Fruit fly (Drosophila melanogaster) whole organism, wandering third instar larva: ENCODE measurements around the gene zld.

ENCODE experiments used
- Abd-B ChIP-seq: fragments of >200 bp; optimal IDR thresholded peaks from 2 replicates; lab custom pipeline; 2017; ENCODE audit warnings: missing biosample characterization, missing genetic modification characterization
- CG32264 ChIP-seq: fragments of 200-800 bp; sonication (Bioruptor generic); optimal IDR thresholded peaks from 2 replicates; lab custom pipeline; 2016; ENCODE audit warnings: missing biosample characterization, missing genetic modification characterization
- CG9705 ChIP-seq: fragments of 200-800 bp; sonication (Bioruptor generic); optimal IDR thresholded peaks from 2 replicates; lab custom pipeline; 2018; ENCODE audit warnings: missing biosample characterization, mild to moderate bottlenecking, missing genetic modification characterization
- CrebA ChIP-seq: fragments of 200-800 bp; sonication (Bioruptor generic); optimal IDR thresholded peaks from 2 replicates; lab custom pipeline; 2016; ENCODE audit warnings: missing biosample characterization, mild to moderate bottlenecking, missing genetic modification characterization, borderline replicate concordance
- Dfd ChIP-seq: fragments of >200 bp; optimal IDR thresholded peaks from 2 replicates; lab custom pipeline; 2017; ENCODE audit warnings: missing biosample characterization, missing genetic modification characterization
- Dif ChIP-seq: fragments of 200-275, 200-300 bp; sonication (Bioruptor generic); optimal IDR thresholded peaks from 2 replicates; lab custom pipeline; 2018; ENCODE audit warnings: missing biosample characterization, missing genetic modification characterization; ENCODE audit not compliant: partially characterized antibody
- GATAd ChIP-seq: sonication (Bioruptor generic); optimal IDR thresholded peaks from 2 replicates; lab custom pipeline; 2016; ENCODE audit warnings: missing biosample characterization, missing genetic modification characterization
- HLH106 ChIP-seq: fragments of 200-800 bp; optimal IDR thresholded peaks from 3 replicates; lab custom pipeline; 2019; ENCODE audit warnings: missing biosample characterization, mild to moderate bottlenecking, missing genetic modification characterization, moderate library complexity
- Hr83 ChIP-seq: fragments of 200-300 bp; sonication (Bioruptor generic); optimal IDR thresholded peaks from 2 replicates; lab custom pipeline; 2016; ENCODE audit warnings: missing biosample characterization, mild to moderate bottlenecking, missing genetic modification characterization, moderate library complexity; ENCODE audit not compliant: poor library complexity, severe bottlenecking
- Jra ChIP-seq: sonication (Bioruptor generic); optimal IDR thresholded peaks from 2 replicates; lab custom pipeline; 2016; ENCODE audit warnings: missing biosample characterization, missing genetic modification characterization
- Mio ChIP-seq: sonication (Bioruptor generic); optimal IDR thresholded peaks from 2 replicates; lab custom pipeline; 2016; ENCODE audit warnings: missing biosample characterization, missing genetic modification characterization
- Myc ChIP-seq: fragments of >200 bp; optimal IDR thresholded peaks from 2 replicates; lab custom pipeline; 2017
- N ChIP-seq: fragments of >200 bp; optimal IDR thresholded peaks from 2 replicates; lab custom pipeline; 2018; ENCODE audit warnings: missing biosample characterization, missing external identifiers, missing genetic modification characterization
- OdsH ChIP-seq: fragments of 200-800 bp; sonication (Bioruptor generic); optimal IDR thresholded peaks from 2 replicates; lab custom pipeline; 2016; ENCODE audit warnings: missing biosample characterization, mild to moderate bottlenecking, missing genetic modification characterization
- Sp1 ChIP-seq: fragments of 200-800 bp; sonication (Bioruptor generic); optimal IDR thresholded peaks from 3 replicates; lab custom pipeline; 2019; ENCODE audit warnings: missing biosample characterization, mild to moderate bottlenecking, missing genetic modification characterization, moderate library complexity
- Vsx2 ChIP-seq: fragments of 200-300, 225-300 bp; sonication (Bioruptor generic); optimal IDR thresholded peaks from 2 replicates; lab custom pipeline; 2018; ENCODE audit warnings: missing biosample characterization, missing genetic modification characterization; ENCODE audit not compliant: partially characterized antibody
- br ChIP-seq: fragments of 200-800 bp; sonication (Bioruptor generic); optimal IDR thresholded peaks from 2 replicates; lab custom pipeline; 2016; ENCODE audit warnings: missing biosample characterization, missing genetic modification characterization
- brk ChIP-seq: fragments of 200-800 bp; sonication (Bioruptor generic); optimal IDR thresholded peaks from 2 replicates; lab custom pipeline; 2016; ENCODE audit warnings: missing biosample characterization, mild to moderate bottlenecking, missing genetic modification characterization
- dl ChIP-seq, 2 experiments: fragments of 175-275, 200-275 bp in 1 of 2; fragments of 200-275 bp in 1 of 2; sonication (Bioruptor generic); optimal IDR thresholded peaks; lab custom pipeline; 2018; ENCODE audit warnings: mild to moderate bottlenecking in 2 of 2, missing biosample characterization in 2 of 2, missing genetic modification characterization in 2 of 2, moderate library complexity in 2 of 2; ENCODE audit not compliant: partially characterized antibody in 2 of 2, insufficient read depth in 1 of 2
- dmrt93B ChIP-seq: fragments of 200-800 bp; sonication (Bioruptor generic); optimal IDR thresholded peaks from 2 replicates; lab custom pipeline; 2018; ENCODE audit warnings: missing biosample characterization, mild to moderate bottlenecking, missing genetic modification characterization
- dsf ChIP-seq: sonication (Bioruptor generic); optimal IDR thresholded peaks from 2 replicates; lab custom pipeline; 2016; ENCODE audit warnings: missing biosample characterization, missing genetic modification characterization, borderline replicate concordance
- ey ChIP-seq: fragments of 200-800 bp; sonication (Bioruptor generic); optimal IDR thresholded peaks from 2 replicates; lab custom pipeline; 2016; ENCODE audit warnings: missing biosample characterization, missing genetic modification characterization
- foxo ChIP-seq, 2 experiments: fragments of 200-800 bp; sonication (Bioruptor generic); optimal IDR thresholded peaks; 2 replicates in 1 of 2; 3 replicates in 1 of 2; lab custom pipeline; 2016 to 2017; ENCODE audit warnings: missing biosample characterization in 2 of 2, missing genetic modification characterization in 2 of 2
- fru ChIP-seq: fragments of 200-800 bp; sonication (Bioruptor generic); optimal IDR thresholded peaks from 3 replicates; lab custom pipeline; 2016; ENCODE audit warnings: missing biosample characterization, mild to moderate bottlenecking, missing genetic modification characterization
- lola ChIP-seq: fragments of >200 bp; optimal IDR thresholded peaks from 2 replicates; lab custom pipeline; 2017; ENCODE audit warnings: missing biosample characterization, missing genetic modification characterization
- psq ChIP-seq: fragments of 200-800 bp; sonication (Bioruptor generic); optimal IDR thresholded peaks from 3 replicates; lab custom pipeline; 2017; ENCODE audit warnings: missing biosample characterization, mild to moderate bottlenecking, missing genetic modification characterization, moderate library complexity
- rgr ChIP-seq: fragments of 200-800 bp; sonication (Bioruptor generic); optimal IDR thresholded peaks from 3 replicates; lab custom pipeline; 2016; ENCODE audit warnings: missing biosample characterization, mild to moderate bottlenecking, missing genetic modification characterization
- sage ChIP-seq: fragments of 200-800 bp; sonication (Bioruptor generic); optimal IDR thresholded peaks from 2 replicates; lab custom pipeline; 2016; ENCODE audit warnings: missing biosample characterization, mild to moderate bottlenecking, missing genetic modification characterization
- sv ChIP-seq: fragments of 200-800 bp; sonication (Bioruptor generic); optimal IDR thresholded peaks from 3 replicates; lab custom pipeline; 2016; ENCODE audit warnings: missing biosample characterization, missing genetic modification characterization
- tai ChIP-seq: sonication (Bioruptor generic); optimal IDR thresholded peaks from 2 replicates; lab custom pipeline; 2016; ENCODE audit warnings: missing biosample characterization, missing genetic modification characterization
- usp ChIP-seq: fragments of >200 bp; optimal IDR thresholded peaks from 2 replicates; lab custom pipeline; 2017; ENCODE audit warnings: missing biosample characterization, missing genetic modification characterization
- woc ChIP-seq: sonication (Bioruptor generic); optimal IDR thresholded peaks from 2 replicates; lab custom pipeline; 2016; ENCODE audit warnings: missing biosample characterization, mild to moderate bottlenecking, missing genetic modification characterization

zld gene

DNA sequence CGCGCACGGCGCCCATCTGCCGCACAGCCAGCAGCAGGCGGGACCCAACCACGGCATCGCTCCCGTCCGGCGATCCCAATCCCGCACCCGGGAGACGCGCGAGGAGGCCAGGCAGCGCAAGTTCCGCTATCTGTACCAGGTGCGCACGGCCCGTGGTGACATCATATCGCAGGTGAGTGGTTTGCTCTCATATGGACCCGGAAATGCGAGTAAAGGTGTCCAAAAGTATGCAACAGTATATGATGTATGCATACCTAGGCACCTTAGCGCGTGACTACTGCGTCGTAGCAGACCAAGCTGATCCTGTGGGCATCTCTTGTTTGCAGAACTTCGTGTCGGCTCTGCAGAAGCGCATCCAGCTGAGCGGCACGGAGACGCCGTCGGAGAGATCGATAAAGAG is 45.5 kb downstream of the zld start:
- TF ChIP-seq Myc (lab: Kevin White, UChicago) = no peak
- no peak for TF ChIP-seq Mio
- TF ChIP-seq dmrt93B (GFP tag; lab: Kevin White, UChicago) = no peak

DNA sequence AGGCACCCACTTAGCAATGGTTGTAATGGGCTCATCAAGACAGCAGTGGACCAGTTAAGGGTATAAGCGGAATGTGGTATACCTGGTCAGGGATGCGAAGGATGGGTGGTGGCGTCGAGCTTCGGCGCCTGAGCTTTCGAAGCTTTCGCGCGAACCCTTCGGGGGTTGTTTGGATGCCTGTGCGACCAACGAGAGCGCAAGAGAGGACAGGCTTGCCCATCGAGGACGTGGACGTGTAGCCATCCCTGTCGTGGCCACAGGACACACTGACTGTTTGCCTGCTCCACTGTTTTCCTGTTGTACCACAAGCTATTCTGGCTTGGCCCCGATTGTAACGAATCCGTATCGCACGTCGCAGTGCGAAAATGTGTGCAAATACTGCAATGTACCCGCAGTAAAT is 48.1 kb downstream of the zld start, which contains the start of gene CG14234:
TSS of gene CG14234 (plus strand) at position 301 of the 400 bp plus-strand sequence.
- TF ChIP-seq sv (GFP tag; lab: Kevin White, UChicago) (no peak), dsf (GFP tag; lab: Kevin White, UChicago) (no peak), sage (GFP tag; lab: Kevin White, UChicago) (no peak), Abd-B (GFP tag; lab: Kevin White, UChicago) (no peak), Hr83 (GFP tag; lab: Kevin White, UChicago) (no peak), rgr (GFP tag; lab: Kevin White, UChicago) (no peak), Jra (no peak)
- TF ChIP-seq, all 38 proteins: peak for 0

dm6 chrX:19730844-19731243 is 52.5 kb downstream of the zld start, which contains the start of gene AP-1-2beta:
Gene AP-1-2beta (plus strand): TSS chrX:19731004.
- TF ChIP-seq tai (GFP tag; lab: Kevin White, UChicago) = no peak
- no peak for TF ChIP-seq N (GFP tag; lab: Kevin White, UChicago)
- no peak for TF ChIP-seq sage (GFP tag; lab: Kevin White, UChicago)
- TF ChIP-seq dmrt93B (GFP tag; lab: Kevin White, UChicago) = no peak
- TF ChIP-seq woc = no peak
- TF ChIP-seq dl (GFP tag; optimal IDR thresholded peaks at IDR 0.05; lab: Kevin White, UChicago; ENCODE audit: insufficient read depth in 1 of 2, partially characterized antibody in 2 of 2) = no peak
- TF ChIP-seq br (GFP tag; lab: Kevin White, UChicago) = no peak
- TF ChIP-seq Vsx2 (GFP tag; lab: Kevin White, UChicago) = no peak
- no peak for TF ChIP-seq psq (GFP tag; lab: Kevin White, UChicago)
- TF ChIP-seq OdsH (GFP tag; lab: Kevin White, UChicago) = no peak
- TF ChIP-seq CrebA (GFP tag; lab: Kevin White, UChicago) = no peak
- TF ChIP-seq usp (GFP tag; lab: Kevin White, UChicago) = no peak
- TF ChIP-seq foxo (GFP tag; optimal IDR thresholded peaks at IDR 0.05; lab: Kevin White, UChicago) = no peak
- no peak for TF ChIP-seq rgr (GFP tag; lab: Kevin White, UChicago)
- no peak for TF ChIP-seq Dfd (GFP tag; lab: Kevin White, UChicago)
- no peak for TF ChIP-seq Jra
- TF ChIP-seq brk (GFP tag; lab: Kevin White, UChicago) = no peak
- TF ChIP-seq CG9705 (GFP tag; lab: Kevin White, UChicago) = no peak
- TF ChIP-seq ey (GFP tag; lab: Kevin White, UChicago) = no peak
- TF ChIP-seq dsf (GFP tag; lab: Kevin White, UChicago) = no peak

- no peak for TF ChIP-seq CG32264 (GFP tag; lab: Kevin White, UChicago)
- no peak for TF ChIP-seq br (GFP tag; lab: Kevin White, UChicago)
- TF ChIP-seq brk (GFP tag; lab: Kevin White, UChicago) = no peak
- TF ChIP-seq tai (GFP tag; lab: Kevin White, UChicago) = no peak
- no peak for TF ChIP-seq lola (GFP tag; lab: Kevin White, UChicago)
- no peak for TF ChIP-seq psq (GFP tag; lab: Kevin White, UChicago)
- TF ChIP-seq Myc (lab: Kevin White, UChicago) = no peak
- TF ChIP-seq dl (GFP tag; optimal IDR thresholded peaks at IDR 0.05; lab: Kevin White, UChicago; ENCODE audit: insufficient read depth in 1 of 2, partially characterized antibody in 2 of 2) = no peak
- no peak for TF ChIP-seq woc
- TF ChIP-seq GATAd (GFP tag; lab: Kevin White, UChicago) = no peak
- TF ChIP-seq HLH106 (tag; lab: Kevin White, UChicago) = no peak
- no peak for TF ChIP-seq fru
- TF ChIP-seq Sp1 (GFP tag; lab: Kevin White, UChicago) = no peak
- no peak for TF ChIP-seq Hr83 (GFP tag; lab: Kevin White, UChicago)
- TF ChIP-seq N (GFP tag; lab: Kevin White, UChicago) = no peak
- TF ChIP-seq Dif (GFP tag; lab: Kevin White, UChicago) = no peak
- TF ChIP-seq dsf (GFP tag; lab: Kevin White, UChicago) = no peak
Measured at dm6 chrX:19717988-19718973, 65.1 kb downstream of the zld start, which contains the start of gene CG12531. Gene CG12531 (plus strand): TSS chrX:19718923.
